Fruit fly (Drosophila melanogaster) whole organism, pupa: ENCODE data around the gene QIL1.

ENCODE experiments used
- CG12605 ChIP-seq: fragments of 200-800 bp; sonication (Bioruptor generic); IDR thresholded peaks from 2 replicates; pipeline ENCODE4 v1.3.6; 2022; ENCODE audit warnings: missing biosample characterization, missing genetic modification characterization
- CG34367 ChIP-seq: fragments of 200-800 bp; sonication (Bioruptor generic); optimal IDR thresholded peaks from 2 replicates; lab custom pipeline; 2018; ENCODE audit warnings: missing biosample characterization, mild to moderate bottlenecking, missing genetic modification characterization
- CG4496 ChIP-seq: fragments of 200-800 bp; sonication (Bioruptor generic); IDR thresholded peaks from 3 replicates; pipeline ENCODE4 v1.3.6; 2022; ENCODE audit warnings: missing biosample characterization, missing genetic modification characterization
- CG8159 ChIP-seq: fragments of 200-800 bp; sonication (Bioruptor generic); optimal IDR thresholded peaks from 3 replicates; lab custom pipeline; 2018; ENCODE audit warnings: missing biosample characterization, mild to moderate bottlenecking, missing genetic modification characterization, moderate library complexity
- D1 ChIP-seq: fragments of 200-800 bp; sonication (Bioruptor generic); optimal IDR thresholded peaks from 2 replicates; lab custom pipeline; 2018; ENCODE audit warnings: missing biosample characterization, mild to moderate bottlenecking, missing genetic modification characterization, moderate library complexity
- EcR ChIP-seq: fragments of 200-800 bp; sonication (Bioruptor generic); optimal IDR thresholded peaks from 3 replicates; lab custom pipeline; 2019; ENCODE audit warnings: missing biosample characterization, missing genetic modification characterization, mild to moderate bottlenecking, moderate library complexity, missing genetic modification reagents
- Ets98B ChIP-seq: fragments of 200-800 bp; sonication (Bioruptor generic); IDR thresholded peaks from 2 replicates; pipeline ENCODE4 v1.3.6; 2022; ENCODE audit warnings: missing biosample characterization, missing genetic modification characterization
- Snoo ChIP-seq: fragments of 200-800 bp; sonication (Bioruptor generic); optimal IDR thresholded peaks from 3 replicates; lab custom pipeline; 2017; ENCODE audit warnings: missing biosample characterization, mild to moderate bottlenecking, missing genetic modification characterization, inconsistent platforms
- rn ChIP-seq: fragments of 200-800 bp; sonication (Bioruptor generic); IDR thresholded peaks from 2 replicates; pipeline ENCODE4 v1.3.6; 2022; ENCODE audit warnings: missing biosample characterization, missing genetic modification characterization

DNA sequence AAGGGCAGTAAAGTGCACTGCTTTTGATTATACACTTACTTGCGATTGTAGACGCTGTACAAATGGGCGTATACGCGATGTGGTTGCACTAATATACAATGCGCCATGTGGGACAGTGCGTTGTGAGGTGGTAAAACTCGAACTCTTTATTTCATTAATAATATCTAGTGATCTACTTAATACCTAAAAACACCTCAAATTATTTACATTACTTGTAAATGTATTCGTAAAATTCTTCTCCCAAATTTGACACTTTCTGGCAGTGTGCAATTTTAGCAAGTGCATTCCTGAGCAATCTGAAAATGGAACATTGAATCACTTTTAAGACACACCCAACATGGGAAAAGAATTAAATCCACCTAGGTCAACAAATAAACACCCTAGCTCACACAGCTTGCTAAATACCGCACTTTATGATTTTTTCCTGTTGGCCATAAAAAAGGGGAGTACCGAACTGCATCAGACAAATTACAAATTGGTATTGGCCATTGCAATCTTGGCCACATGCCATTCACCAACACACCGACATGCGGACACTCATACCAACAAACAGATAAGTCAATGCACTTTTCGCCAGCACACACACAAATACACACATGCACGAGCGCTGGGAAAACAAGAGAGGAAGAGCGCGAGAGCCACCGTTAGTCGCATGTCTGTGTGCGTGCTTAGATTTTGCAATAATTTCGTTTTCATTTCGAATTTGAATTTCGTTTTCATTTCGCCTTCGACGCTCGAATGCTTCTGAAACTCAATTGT lies 33.4 kb downstream of the QIL1 start:
- TF ChIP-seq Ets98B (GFP tag; lab: Robert Waterston, UW): peak; percentile 49; the same call in 1 of the 2 replicates
- TF ChIP-seq CG12605 (GFP tag; lab: Robert Waterston, UW): peak; percentile 23; the same call in 1 of the 2 replicates
- no peak for TF ChIP-seq Snoo (tag; lab: Kevin White, UChicago)
- TF ChIP-seq rn: no peak
- no peak for TF ChIP-seq D1 (tag; lab: Kevin White, UChicago)
- TF ChIP-seq CG34367 (tag; lab: Kevin White, UChicago): no peak
- TF ChIP-seq CG4496: no peak; the same call in 2 of the 3 replicates
- TF ChIP-seq CG8159 (tag; lab: Kevin White, UChicago): no peak
- TF ChIP-seq EcR (GFP tag; lab: Kevin White, UChicago): peak; percentile 90
